Worm (Caenorhabditis elegans) whole organism, dauer: Measurements from ENCODE around the gene enri-2.
A peak's percentile ranks its signal among the peaks of the same experiment; 100 is the strongest.
"Not testable (repeated sequence)": the region's sequence is repeated elsewhere in the genome, so short reads cannot be mapped to it uniquely, and the experiment has no call there.

Experiments used
- unc-62 ChIP-seq: sonication (generic microtip); optimal IDR thresholded peaks from 2 replicates; lab custom pipeline; 2017; ENCODE audit warnings: missing biosample characterization, missing genetic modification reagents, missing genetic modification characterization

Gene enri-2

ce11 chrX:14516560-14516959 is 29.1 kb upstream of the enri-2 start, which contains the start of gene D1025.10:
Gene D1025.10 (plus strand): TSS chrX:14516860.
- TF ChIP-seq unc-62 (GFP tag; lab: Kevin White, UChicago): no peak

DNA sequence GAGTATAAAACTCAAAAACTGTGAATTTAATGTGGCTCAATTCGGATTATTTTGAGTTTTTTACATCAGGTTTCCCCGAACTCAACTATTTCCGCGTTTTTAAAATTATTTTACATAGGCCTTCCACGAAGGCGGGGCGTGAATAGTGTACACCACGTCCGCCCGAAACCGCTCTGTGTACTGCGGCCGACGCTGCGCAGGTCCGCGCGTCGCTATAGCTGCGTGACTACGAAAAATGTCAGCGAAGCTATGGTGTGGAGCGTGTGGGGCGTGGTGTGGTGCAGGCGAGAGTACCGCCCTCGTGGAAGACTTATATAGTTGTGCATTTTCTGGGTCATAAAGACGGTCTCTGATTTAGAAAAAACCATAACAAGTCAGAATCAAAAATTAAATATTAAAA is 27.8 kb upstream of the enri-2 start:
- TF ChIP-seq unc-62 (GFP tag; lab: Kevin White, UChicago): no peak

DNA sequence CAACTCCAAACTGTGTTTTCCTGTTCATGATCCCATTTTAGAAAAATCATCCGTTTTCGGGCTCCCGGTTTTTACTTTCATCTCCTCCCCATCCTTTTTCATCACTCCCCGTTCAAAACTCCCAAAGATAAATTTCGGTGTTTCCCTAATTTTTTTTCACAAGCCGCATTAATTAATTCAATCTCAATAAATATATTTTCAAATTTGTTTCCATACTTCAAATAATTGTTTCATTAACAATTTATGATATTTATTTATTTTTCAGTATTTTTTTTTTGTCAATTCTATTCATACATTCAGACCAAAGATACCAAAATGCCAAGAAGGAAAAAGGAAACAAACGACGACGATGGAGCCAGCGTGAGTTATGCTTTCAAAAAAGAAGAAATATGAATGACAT is 25.2 kb upstream of the enri-2 start, which contains the start of gene D1025.1:
Gene D1025.1 (plus strand): TSS at position 301 of the 400 bp plus-strand sequence.
- no peak for TF ChIP-seq unc-62 (GFP tag; lab: Kevin White, UChicago)

- no peak for TF ChIP-seq unc-62 (GFP tag; lab: Kevin White, UChicago)
Observed at ce11 chrX:14523275-14523674, 22.4 kb upstream of the enri-2 start, which contains the start of gene nspc-16. Gene nspc-16 (plus strand): TSS chrX:14523575.

DNA sequence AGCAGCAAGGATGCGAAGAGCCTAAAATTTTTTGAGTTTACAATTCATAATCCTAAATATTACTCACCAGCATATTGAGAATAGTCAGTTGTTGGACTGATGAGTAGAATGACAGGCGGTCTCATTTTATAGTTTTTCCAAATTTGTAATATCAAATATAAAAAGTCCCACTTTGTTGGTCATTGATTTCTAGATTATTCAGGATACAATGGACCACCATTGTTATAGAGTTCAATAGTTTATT is 20.6 kb upstream of the enri-2 start, which contains the start of gene nspc-17:
Gene nspc-17 (minus strand): TSS at position 101 of the 244 bp plus-strand sequence.
- not testable (repeated sequence) for TF ChIP-seq unc-62 (GFP tag; lab: Kevin White, UChicago)

DNA sequence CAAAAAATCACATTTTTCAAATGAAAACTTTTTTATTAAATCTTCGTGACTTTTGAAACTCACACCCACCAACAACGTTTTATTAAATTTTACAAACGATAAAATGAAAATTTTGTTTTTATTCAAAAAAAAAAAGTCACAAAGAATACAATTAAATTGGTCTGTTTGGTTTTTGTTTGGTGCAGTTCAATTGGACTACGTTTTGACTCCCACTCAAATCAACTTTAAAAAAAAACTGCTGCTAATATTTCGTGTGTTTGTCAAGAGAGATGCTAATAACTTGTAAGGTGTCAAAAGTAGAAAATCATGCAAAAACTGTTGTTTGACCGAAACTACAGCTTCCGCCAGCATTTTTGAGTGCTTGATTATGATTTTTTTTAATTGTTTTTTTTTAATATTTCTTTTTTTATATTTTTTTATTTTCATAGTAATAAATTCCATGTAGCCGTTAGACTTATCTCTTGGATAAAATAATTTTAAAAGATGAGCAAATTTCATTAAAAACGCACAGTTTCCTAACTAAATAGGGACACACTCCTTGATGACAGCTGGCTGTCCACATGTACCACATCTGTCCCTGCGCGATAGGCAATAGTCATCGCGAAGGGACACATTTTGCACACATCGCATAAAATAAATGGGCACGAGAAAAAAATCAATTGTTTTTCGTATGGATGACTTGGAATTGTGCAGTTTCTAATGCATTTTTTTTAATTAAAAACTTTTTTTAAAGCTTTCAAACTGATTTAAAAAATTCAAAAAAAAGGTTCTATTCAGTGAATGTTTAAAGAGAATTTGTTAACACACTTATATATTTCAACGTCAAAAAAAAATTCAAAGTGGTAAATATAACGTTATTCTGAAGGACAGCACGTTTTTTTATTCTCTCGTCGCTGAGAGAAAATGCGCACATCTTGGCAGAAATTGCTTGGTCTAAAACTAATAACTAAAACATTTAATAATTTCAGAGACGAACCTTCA is 20.0 kb upstream of the enri-2 start:
- peak; percentile 76 for TF ChIP-seq unc-62 (GFP tag; lab: Kevin White, UChicago)

- no peak for TF ChIP-seq unc-62 (GFP tag; lab: Kevin White, UChicago)
Observed at ce11 chrX:14527559-14527958, 18.1 kb upstream of the enri-2 start, which contains the start of gene nspc-18. Gene nspc-18 (minus strand): TSS chrX:14527659.

DNA sequence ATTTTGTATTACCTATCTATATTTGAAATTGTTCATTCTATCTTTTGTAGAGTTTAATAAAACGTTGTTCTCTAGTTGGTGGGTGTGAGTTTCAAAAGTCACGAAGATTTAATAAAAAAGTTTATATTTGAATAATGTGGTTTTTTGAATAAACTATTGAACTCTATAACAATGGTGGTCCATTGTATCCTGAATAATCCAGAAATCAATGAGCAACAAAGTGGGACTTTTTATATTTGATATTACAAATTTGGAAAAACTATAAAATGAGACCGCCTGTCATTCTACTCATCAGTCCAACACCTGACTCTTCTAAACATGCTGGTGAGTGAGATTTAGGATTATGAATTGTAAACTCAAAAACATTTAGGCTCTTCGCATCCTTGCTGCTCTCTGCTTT is 17.2 kb upstream of the enri-2 start, which contains the start of gene nspc-19:
Gene nspc-19 (plus strand): TSS at position 301 of the 400 bp plus-strand sequence.
- TF ChIP-seq unc-62 (GFP tag; lab: Kevin White, UChicago): not testable (repeated sequence)

DNA sequence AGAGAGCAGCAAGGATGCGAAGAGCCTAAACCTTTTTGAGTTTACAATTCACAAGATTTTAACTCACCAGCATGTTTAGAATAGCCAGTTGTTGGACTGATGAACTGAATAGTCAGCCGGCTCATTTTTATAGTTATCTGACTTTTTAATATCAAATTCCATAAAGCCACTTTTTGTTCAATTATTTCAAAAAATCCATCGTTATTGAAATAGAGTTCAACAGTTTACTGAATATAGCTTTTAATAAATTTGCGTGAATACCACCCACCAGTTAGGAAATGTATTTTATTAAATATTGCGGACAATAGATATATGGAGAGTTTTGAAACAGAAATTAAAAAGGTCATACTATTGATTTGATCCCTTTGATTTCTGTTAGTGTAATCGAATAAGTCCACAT is 15.5 kb upstream of the enri-2 start, which contains the start of gene nspc-20:
Gene nspc-20 (minus strand): TSS at position 101 of the 400 bp plus-strand sequence.
- no peak for TF ChIP-seq unc-62 (GFP tag; lab: Kevin White, UChicago)

- no peak for TF ChIP-seq unc-62 (GFP tag; lab: Kevin White, UChicago)
Observed at ce11 chrX:14534117-14534516, 11.5 kb upstream of the enri-2 start, which contains the start of gene T24C2.5. Gene T24C2.5 (plus strand): TSS chrX:14534417.

- no peak for TF ChIP-seq unc-62 (GFP tag; lab: Kevin White, UChicago)
Observed at ce11 chrX:14534596-14534995, 11.0 kb upstream of the enri-2 start.

DNA sequence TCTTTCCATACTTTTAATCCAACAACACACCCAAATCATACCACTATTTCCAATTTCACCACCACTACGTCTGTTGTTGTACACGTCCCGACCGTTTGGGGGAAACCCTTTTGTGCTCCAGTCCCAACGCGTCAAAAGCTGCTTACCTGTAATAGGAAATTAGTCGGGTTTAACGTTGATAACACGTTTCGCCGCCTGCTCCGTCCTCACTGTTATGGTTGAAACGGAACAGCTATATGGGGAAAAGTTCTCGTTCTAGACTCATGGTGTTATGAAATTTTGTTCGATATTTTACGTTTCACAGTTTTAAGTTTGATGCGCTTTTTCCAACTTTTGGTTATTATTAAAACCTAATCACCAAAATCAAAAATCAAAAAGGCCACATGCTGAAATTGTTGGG is 9.7 kb upstream of the enri-2 start:
- no peak for TF ChIP-seq unc-62 (GFP tag; lab: Kevin White, UChicago)

DNA sequence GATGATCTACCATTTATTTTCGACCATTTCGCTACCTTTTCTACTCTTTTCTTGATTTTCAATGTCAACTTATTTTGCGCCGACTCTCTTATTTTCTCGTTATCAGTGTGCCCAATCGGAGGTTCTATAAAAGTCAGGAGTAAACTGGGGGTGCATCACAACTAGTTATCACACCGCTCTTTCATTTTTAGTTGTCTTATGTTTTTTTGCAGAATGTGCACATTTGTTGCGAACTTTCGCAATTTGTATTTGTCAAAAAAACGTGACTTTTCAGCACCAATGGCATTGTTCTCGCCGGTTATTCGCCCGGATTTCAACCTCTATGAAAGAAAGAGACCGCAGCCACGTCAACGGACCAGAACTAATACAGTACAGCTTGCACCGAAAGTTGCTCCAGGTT is 8.0 kb upstream of the enri-2 start:
- no peak for TF ChIP-seq unc-62 (GFP tag; lab: Kevin White, UChicago)

DNA sequence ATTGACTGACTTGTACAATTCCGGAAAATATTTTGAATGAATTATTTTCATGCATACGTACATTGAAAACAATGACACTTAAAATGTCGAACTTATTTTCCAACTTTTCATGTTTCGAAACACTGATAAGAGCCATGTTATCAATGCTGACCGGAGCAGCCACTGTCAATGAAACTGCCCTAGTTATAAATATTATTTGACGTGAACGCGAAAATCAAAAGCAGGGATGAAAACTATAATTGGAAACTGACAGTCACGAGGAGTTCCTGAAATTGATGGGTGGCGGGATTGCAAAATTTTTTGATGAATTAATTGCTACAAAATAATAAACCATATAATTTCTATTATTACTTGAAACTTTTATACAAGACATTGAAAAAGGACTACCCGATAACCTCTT is 6.2 kb upstream of the enri-2 start:
- no peak for TF ChIP-seq unc-62 (GFP tag; lab: Kevin White, UChicago)

DNA sequence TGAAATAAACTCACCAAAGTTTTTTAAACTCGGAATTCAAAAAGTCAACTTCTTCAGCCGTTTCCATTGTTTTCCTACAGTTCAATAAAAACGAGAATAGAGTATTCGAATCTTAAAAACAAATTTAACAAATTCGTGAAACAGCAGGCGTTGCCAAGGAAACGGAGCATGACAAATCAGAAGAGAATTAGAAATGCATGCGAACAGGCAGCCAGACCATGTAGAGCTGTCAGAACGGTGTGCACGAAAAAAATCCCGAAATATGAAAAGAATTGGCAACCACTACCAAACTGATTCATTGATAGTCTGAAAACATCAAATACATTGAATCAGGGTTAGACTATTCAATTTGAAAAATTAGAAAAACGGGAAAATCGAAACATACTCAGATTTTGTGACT is 3.7 kb upstream of the enri-2 start, which contains the start of gene fbxa-81:
Gene fbxa-81 (minus strand): TSS at position 101 of the 400 bp plus-strand sequence.
- TF ChIP-seq unc-62 (GFP tag; lab: Kevin White, UChicago): no peak

ce11 chrX:14543224-14543623 is 2.4 kb upstream of the enri-2 start, which contains the start of gene T24C2.3:
Gene T24C2.3 (plus strand): TSS chrX:14543524.
- TF ChIP-seq unc-62 (GFP tag; lab: Kevin White, UChicago): no peak
